Worm (Caenorhabditis elegans) whole organism, young adult: Measurements from ENCODE around the gene sru-23.

Experiments
- B0019.2 ChIP-seq: fragments of 200-800 bp; sonication (Bioruptor generic); conservative IDR thresholded peaks from 2 replicates; pipeline ENCODE4 v1.3.6; 2022; ENCODE audit warnings: missing genetic modification reagents, missing genetic modification characterization, missing compliant biosample characterization
- F37B4.10 ChIP-seq: fragments of 200-800 bp; sonication (Bioruptor generic); IDR thresholded peaks from 2 replicates; pipeline ENCODE4 v1.3.6; 2022; ENCODE audit warnings: missing genetic modification characterization, missing compliant biosample characterization
- F55B11.4 ChIP-seq: sonication (generic microtip); optimal IDR thresholded peaks from 2 replicates; lab custom pipeline; 2016; ENCODE audit warnings: missing compliant biosample characterization, missing genetic modification characterization, borderline replicate concordance; ENCODE audit not compliant: insufficient read depth
- T26A5.8 ChIP-seq: sonication (generic microtip); optimal IDR thresholded peaks from 2 replicates; lab custom pipeline; 2016; ENCODE audit warnings: missing genetic modification characterization, missing compliant biosample characterization
- Y53G8AR.9 ChIP-seq: fragments of 200-800 bp; sonication (Bioruptor generic); conservative IDR thresholded peaks from 2 replicates; pipeline ENCODE4 v1.3.6; 2022; ENCODE audit warnings: missing genetic modification reagents, missing genetic modification characterization, missing compliant biosample characterization
- ZK185.1 ChIP-seq: sonication (generic microtip); optimal IDR thresholded peaks from 2 replicates; lab custom pipeline; 2016; ENCODE audit warnings: mild to moderate bottlenecking, missing genetic modification characterization, missing compliant biosample characterization; ENCODE audit not compliant: poor library complexity, severe bottlenecking
- ama-1 ChIP-seq, 3 experiments: fragments of 150-350 bp in 1 of 3; sonication (generic microtip) in 2 of 3; optimal IDR thresholded peaks; 2 replicates each; lab custom pipeline; 2014 to 2018; ENCODE audit warnings: missing biosample characterization in 2 of 3, missing genetic modification characterization in 2 of 3, missing genetic modification reagents in 2 of 3
- attf-5 ChIP-seq: fragments of 200-800 bp; sonication (Bioruptor generic); optimal IDR thresholded peaks from 2 replicates; lab custom pipeline; 2018; ENCODE audit warnings: mild to moderate bottlenecking, missing genetic modification characterization, missing compliant biosample characterization
- bed-2 ChIP-seq: fragments of 200-800 bp; sonication (Bioruptor generic); IDR thresholded peaks from 2 replicates; pipeline ENCODE4 v1.3.6; 2022; ENCODE audit warnings: missing genetic modification reagents, missing genetic modification characterization, missing compliant biosample characterization
- die-1 ChIP-seq: sonication (generic microtip); optimal IDR thresholded peaks from 2 replicates; lab custom pipeline; 2016; ENCODE audit warnings: missing genotype, mild to moderate bottlenecking, missing genetic modification characterization, missing compliant biosample characterization
- dox-1 ChIP-seq: fragments of 200-800 bp; sonication (Bioruptor generic); IDR thresholded peaks from 2 replicates; pipeline ENCODE4 v1.3.6; 2022; ENCODE audit warnings: missing genetic modification reagents, missing genetic modification characterization, missing compliant biosample characterization
- dpff-1 ChIP-seq: sonication (generic microtip); optimal IDR thresholded peaks from 2 replicates; lab custom pipeline; 2017; ENCODE audit warnings: mild to moderate bottlenecking, missing genetic modification characterization, missing compliant biosample characterization
- egl-44 ChIP-seq: fragments of 200-800 bp; sonication (Bioruptor generic); IDR thresholded peaks from 2 replicates; pipeline ENCODE4 v1.3.6; 2022; ENCODE audit warnings: missing genetic modification reagents, missing genetic modification characterization, missing compliant biosample characterization
- egrh-3 ChIP-seq: fragments of 200-800 bp; sonication (Bioruptor generic); IDR thresholded peaks from 2 replicates; pipeline ENCODE4 v1.3.6; 2022; ENCODE audit warnings: missing genetic modification reagents, missing genetic modification characterization, missing compliant biosample characterization
- ekl-4 ChIP-seq: fragments of 200-800 bp; sonication (Bioruptor generic); IDR thresholded peaks from 2 replicates; pipeline ENCODE4 v1.3.6; 2022; ENCODE audit warnings: missing genetic modification reagents, missing genetic modification characterization, missing compliant biosample characterization
- fkh-3 ChIP-seq: sonication (generic microtip); optimal IDR thresholded peaks from 2 replicates; lab custom pipeline; 2016; ENCODE audit warnings: mild to moderate bottlenecking, missing genetic modification characterization, missing compliant biosample characterization
- hlh-12 ChIP-seq: sonication (generic microtip); optimal IDR thresholded peaks from 2 replicates; lab custom pipeline; 2016; ENCODE audit warnings: missing genetic modification characterization, missing compliant biosample characterization
- hmg-1.2 ChIP-seq: fragments of 200-800 bp; sonication (Bioruptor generic); IDR thresholded peaks from 2 replicates; pipeline ENCODE4 v1.3.6; 2022; ENCODE audit warnings: missing genetic modification reagents, missing genetic modification characterization, missing compliant biosample characterization
- hmg-20 ChIP-seq: fragments of 200-800 bp; sonication (Bioruptor generic); IDR thresholded peaks from 2 replicates; pipeline ENCODE4 v1.3.6; 2022; ENCODE audit warnings: missing genetic modification reagents, missing genetic modification characterization, missing compliant biosample characterization
- hrde-1 ChIP-seq: sonication (generic microtip); optimal IDR thresholded peaks from 2 replicates; lab custom pipeline; 2016; ENCODE audit warnings: missing genetic modification characterization, mild to moderate bottlenecking, missing compliant biosample characterization, moderate library complexity, missing genotype, missing genetic modification reagents, borderline replicate concordance
- lag-1 ChIP-seq: fragments of 200-800 bp; sonication (Bioruptor generic); IDR thresholded peaks from 2 replicates; pipeline ENCODE4 v1.3.6; 2022; ENCODE audit warnings: missing genetic modification reagents, missing genetic modification characterization, missing compliant biosample characterization
- let-607 ChIP-seq, 2 experiments: fragments of 200-800 bp in 1 of 2; sonication (Bioruptor generic) in 1 of 2; sonication (generic microtip) in 1 of 2; optimal IDR thresholded peaks; 2 replicates each; lab custom pipeline; 2016 to 2018; ENCODE audit warnings: mild to moderate bottlenecking in 2 of 2, missing compliant biosample characterization in 2 of 2, missing genetic modification characterization in 2 of 2, moderate library complexity in 2 of 2, missing genotype in 1 of 2
- lin-54 ChIP-seq: fragments of 200-800 bp; sonication (Bioruptor generic); optimal IDR thresholded peaks from 2 replicates; lab custom pipeline; 2018; ENCODE audit warnings: mild to moderate bottlenecking, missing genetic modification characterization, missing compliant biosample characterization
- madf-6 ChIP-seq: fragments of 200-800 bp; sonication (Bioruptor generic); IDR thresholded peaks from 2 replicates; pipeline ENCODE4 v1.3.6; 2022; ENCODE audit warnings: missing genetic modification reagents, missing genetic modification characterization, missing compliant biosample characterization
- mxl-1 ChIP-seq: sonication (generic microtip); optimal IDR thresholded peaks from 2 replicates; lab custom pipeline; 2016; ENCODE audit warnings: missing genetic modification characterization, missing compliant biosample characterization
- nhr-80 ChIP-seq: sonication (generic microtip); optimal IDR thresholded peaks from 2 replicates; lab custom pipeline; 2016; ENCODE audit warnings: missing genetic modification characterization, missing compliant biosample characterization
- rpc-1 ChIP-seq, 2 experiments: fragments of 150-350 bp in 1 of 2; sonication (generic microtip) in 1 of 2; optimal IDR thresholded peaks; 2 replicates each; lab custom pipeline; 2014 to 2018; ENCODE audit warnings: missing biosample characterization in 1 of 2, missing genetic modification characterization in 1 of 2, missing genetic modification reagents in 1 of 2, missing genotype in 1 of 2
- sdz-38 ChIP-seq: sonication (generic microtip); optimal IDR thresholded peaks from 2 replicates; lab custom pipeline; 2016; ENCODE audit warnings: missing genotype, missing genetic modification characterization, missing compliant biosample characterization
- sea-2 ChIP-seq: fragments of 200-800 bp; sonication (Bioruptor generic); IDR thresholded peaks from 2 replicates; pipeline ENCODE4 v1.3.6; 2022; ENCODE audit warnings: missing genetic modification characterization, missing compliant biosample characterization
- snpc-1.1 ChIP-seq: sonication (generic microtip); optimal IDR thresholded peaks from 2 replicates; lab custom pipeline; 2017; ENCODE audit warnings: missing genetic modification characterization, mild to moderate bottlenecking, missing compliant biosample characterization, antibody characterized with exemption, moderate library complexity, missing genotype, missing genetic modification reagents; ENCODE audit not compliant: insufficient read depth
- snpc-1.3 ChIP-seq: sonication (generic microtip); optimal IDR thresholded peaks from 2 replicates; lab custom pipeline; 2017; ENCODE audit warnings: missing genetic modification characterization, mild to moderate bottlenecking, missing compliant biosample characterization, antibody characterized with exemption, moderate library complexity, missing genotype, missing genetic modification reagents; ENCODE audit not compliant: insufficient read depth
- sptf-2 ChIP-seq: fragments of 200-800 bp; sonication (Bioruptor generic); optimal IDR thresholded peaks from 2 replicates; lab custom pipeline; 2018; ENCODE audit warnings: mild to moderate bottlenecking, missing genetic modification characterization, missing compliant biosample characterization
- tbp1 ChIP-seq: fragments of 200-800 bp; sonication (Bioruptor generic); optimal IDR thresholded peaks from 2 replicates; lab custom pipeline; 2018; ENCODE audit warnings: mild to moderate bottlenecking, missing genetic modification characterization, missing compliant biosample characterization
- tbx-9 ChIP-seq: sonication (generic microtip); optimal IDR thresholded peaks from 2 replicates; lab custom pipeline; 2016; ENCODE audit warnings: borderline replicate concordance, missing genetic modification characterization, inconsistent platforms, missing compliant biosample characterization
- unc-62 ChIP-seq: fragments of 150-350 bp; optimal IDR thresholded peaks from 2 replicates; lab custom pipeline; 2014; ENCODE audit warnings: missing biosample characterization, missing genetic modification reagents, missing genetic modification characterization
- zfh-2 ChIP-seq: fragments of 200-800 bp; sonication (Bioruptor generic); conservative IDR thresholded peaks from 2 replicates; pipeline ENCODE4 v1.3.6; 2022; ENCODE audit warnings: missing genetic modification reagents, missing genetic modification characterization, missing compliant biosample characterization

The sru-23 gene

ce11 chrV:15975845-15976244 lies 3.5 kb upstream of the sru-23 start, which contains the start of gene clec-232:
TSS of gene clec-232 (plus strand) at chrV:15976145.
- no peak for TF ChIP-seq hmg-1.2 (GFP tag; lab: Robert Waterston, UW)
- no peak for TF ChIP-seq egrh-3 (GFP tag; lab: Robert Waterston, UW)
- TF ChIP-seq, all 124 proteins: peak for 0

- no peak for TF ChIP-seq ama-1 (optimal IDR thresholded peaks at IDR 0.05; lab: Kevin White, UChicago)
- no peak for TF ChIP-seq ama-1 (GFP tag; optimal IDR thresholded peaks at IDR 0.05; lab: Kevin White, UChicago)
- TF ChIP-seq T26A5.8 (tag; lab: Kevin White, UChicago), result no peak
- TF ChIP-seq Y53G8AR.9 (GFP tag; lab: Robert Waterston, UW), result no peak
- no peak for TF ChIP-seq lag-1 (GFP tag; lab: Robert Waterston, UW)
- no peak for TF ChIP-seq ZK185.1 (tag; lab: Kevin White, UChicago)
- TF ChIP-seq let-607 (tag; optimal IDR thresholded peaks at IDR 0.05; lab: Kevin White, UChicago), result no peak
These were observed 2.5 kb upstream of the sru-23 start, which contains the start of gene sru-22 for ce11 chrV:15974836-15975235. TSS of gene sru-22 (minus strand) at chrV:15974936.

- no peak for TF ChIP-seq lin-54 (GFP tag; lab: Kevin White, UChicago)
- no peak for TF ChIP-seq attf-5
- no peak for TF ChIP-seq F55B11.4 (tag; lab: Kevin White, UChicago)
- TF ChIP-seq tbx-9 (tag; lab: Kevin White, UChicago), result no peak
- TF ChIP-seq snpc-1.3 (tag; lab: Kevin White, UChicago), result no peak
- TF ChIP-seq B0019.2 (GFP tag; lab: Robert Waterston, UW), result no peak
- TF ChIP-seq mxl-1 (tag; lab: Kevin White, UChicago), result no peak
- no peak for TF ChIP-seq dpff-1 (tag; lab: Kevin White, UChicago)
- TF ChIP-seq ZK185.1 (tag; lab: Kevin White, UChicago), result no peak
- no peak for TF ChIP-seq hmg-20 (GFP tag; lab: Robert Waterston, UW)
- TF ChIP-seq fkh-3, result no peak
- TF ChIP-seq egl-44 (GFP tag; lab: Robert Waterston, UW), result no peak
- TF ChIP-seq, all 124 proteins: peak for 0
These were observed 1.6 kb downstream of the sru-23 start for ce11 chrV:15970820-15971219.

ce11 chrV:15969653-15970052 lies 2.7 kb downstream of the sru-23 start, which contains the start of gene F36G9.7:
TSS of gene F36G9.7 (minus strand) at chrV:15969753.
- TF ChIP-seq ekl-4, result no peak
- TF ChIP-seq nhr-80, result no peak
- TF ChIP-seq tbp1 (GFP tag; lab: Kevin White, UChicago), result no peak
- TF ChIP-seq F37B4.10 (GFP tag; lab: Robert Waterston, UW), result no peak
- no peak for TF ChIP-seq dox-1 (GFP tag; lab: Robert Waterston, UW)

ce11 chrV:15967542-15967941 lies 4.8 kb downstream of the sru-23 start, which contains the start of gene sri-1:
TSS of gene sri-1 (minus strand) at chrV:15967642.
- TF ChIP-seq sptf-2 (GFP tag; lab: Kevin White, UChicago) (no peak), hrde-1 (tag; lab: Kevin White, UChicago) (no peak), die-1 (no peak), dpff-1 (tag; lab: Kevin White, UChicago) (no peak), F55B11.4 (tag; lab: Kevin White, UChicago) (no peak), snpc-1.1 (tag; lab: Kevin White, UChicago) (no peak), sea-2 (no peak), sdz-38 (tag; lab: Kevin White, UChicago) (no peak), hlh-12 (tag; lab: Kevin White, UChicago) (no peak), rpc-1 (optimal IDR thresholded peaks at IDR 0.05; lab: Kevin White, UChicago) (no peak), rpc-1 (tag; optimal IDR thresholded peaks at IDR 0.05; lab: Kevin White, UChicago) (no peak), madf-6 (GFP tag; lab: Robert Waterston, UW) (no peak), unc-62 (GFP tag; lab: Kevin White, UChicago) (no peak), bed-2 (GFP tag; lab: Robert Waterston, UW) (no peak), zfh-2 (GFP tag; lab: Robert Waterston, UW) (no peak)
